Fruit fly (Drosophila melanogaster) whole organism, embryonic: ENCODE data around the gene RhoGAP19D.
A peak's percentile ranks its signal among the peaks of the same experiment; 100 is the strongest.

Experiments
- Aef1 ChIP-seq: fragments of 200-800 bp; sonication (Bioruptor generic); IDR thresholded peaks from 3 replicates; pipeline ENCODE4 v1.3.6; 2022; ENCODE audit warnings: missing biosample characterization, missing genetic modification characterization
- Awh ChIP-seq: fragments of 200-800 bp; sonication (Bioruptor generic); IDR thresholded peaks from 2 replicates; pipeline ENCODE4, ENCODE4 v1.3.6; 2022; ENCODE audit warnings: missing biosample characterization, missing genetic modification characterization
- B-H1 ChIP-seq: fragments of 200-800 bp; sonication (Bioruptor generic); IDR thresholded peaks from 3 replicates; pipeline ENCODE4 v1.3.6; 2022; ENCODE audit warnings: missing biosample characterization, missing genetic modification characterization
- B-H2 ChIP-seq: fragments of 200-800 bp; sonication (Bioruptor generic); optimal IDR thresholded peaks from 2 replicates; lab custom pipeline; 2018; ENCODE audit warnings: missing biosample characterization, mild to moderate bottlenecking, missing genetic modification characterization
- CG11504 ChIP-seq: fragments of 200-800 bp; sonication (Bioruptor generic); optimal IDR thresholded peaks from 3 replicates; lab custom pipeline; 2019; ENCODE audit warnings: missing biosample characterization, mild to moderate bottlenecking, missing genetic modification characterization, moderate library complexity
- CG12155 ChIP-seq: fragments of 200-800 bp; sonication (Bioruptor generic); optimal IDR thresholded peaks from 3 replicates; lab custom pipeline; 2016; ENCODE audit warnings: missing biosample characterization, missing genetic modification characterization
- CG12299 ChIP-seq: fragments of 200-800 bp; sonication (Bioruptor generic); optimal IDR thresholded peaks from 2 replicates; lab custom pipeline; 2018; ENCODE audit warnings: missing biosample characterization, mild to moderate bottlenecking, missing genetic modification characterization
- CG12942 ChIP-seq: fragments of 200-800 bp; sonication (Bioruptor generic); optimal IDR thresholded peaks from 3 replicates; lab custom pipeline; 2016; ENCODE audit warnings: missing biosample characterization, missing genetic modification characterization
- CG13123 ChIP-seq: fragments of 200-800 bp; sonication (Bioruptor generic); optimal IDR thresholded peaks from 2 replicates; lab custom pipeline; 2016; ENCODE audit warnings: missing biosample characterization, missing genetic modification characterization
- CG15011 ChIP-seq: fragments of 200-800 bp; sonication (Bioruptor generic); optimal IDR thresholded peaks from 3 replicates; lab custom pipeline; 2018; ENCODE audit warnings: missing biosample characterization, mild to moderate bottlenecking, missing genetic modification characterization
- CG15269 ChIP-seq: fragments of 200-800 bp; sonication (Bioruptor generic); optimal IDR thresholded peaks from 2 replicates; lab custom pipeline; 2018; ENCODE audit warnings: missing biosample characterization, mild to moderate bottlenecking, missing genetic modification characterization, moderate library complexity
- CG17568 ChIP-seq: fragments of 200-800 bp; sonication (Bioruptor generic); optimal IDR thresholded peaks from 2 replicates; lab custom pipeline; 2018; ENCODE audit warnings: missing biosample characterization, mild to moderate bottlenecking, missing genetic modification characterization, moderate library complexity
- CG18262 ChIP-seq: fragments of 200-800 bp; optimal IDR thresholded peaks from 3 replicates; lab custom pipeline; 2019; ENCODE audit warnings: missing biosample characterization, mild to moderate bottlenecking, missing genetic modification characterization, moderate library complexity
- CG18599 ChIP-seq: fragments of 200-800 bp; sonication (Bioruptor generic); optimal IDR thresholded peaks from 3 replicates; lab custom pipeline; 2017; ENCODE audit warnings: missing biosample characterization, missing genetic modification characterization, mild to moderate bottlenecking, moderate library complexity, missing genetic modification reagents
- CG30431 ChIP-seq: fragments of 200-800 bp; sonication (Bioruptor generic); optimal IDR thresholded peaks from 2 replicates; lab custom pipeline; 2017; ENCODE audit warnings: missing biosample characterization, missing genetic modification characterization
- CG31441 ChIP-seq: fragments of 200-800 bp; sonication (Bioruptor generic); IDR thresholded peaks from 2 replicates; pipeline ENCODE4 v1.3.6; 2022; ENCODE audit warnings: missing biosample characterization, missing genetic modification characterization
- CG4707 ChIP-seq: fragments of 200-800 bp; sonication (Bioruptor generic); optimal IDR thresholded peaks from 2 replicates; lab custom pipeline; 2018; ENCODE audit warnings: missing biosample characterization, mild to moderate bottlenecking, missing genetic modification characterization, moderate library complexity
- CG7357 ChIP-seq: fragments of 200-800 bp; sonication (Bioruptor generic); IDR thresholded peaks from 3 replicates; pipeline ENCODE4 v1.3.6; 2022; ENCODE audit warnings: missing biosample characterization, missing genetic modification characterization
- CG9437 ChIP-seq: fragments of 200-800 bp; sonication (Bioruptor generic); optimal IDR thresholded peaks from 2 replicates; lab custom pipeline; 2018; ENCODE audit warnings: missing biosample characterization, mild to moderate bottlenecking, missing genetic modification characterization
- CG9932 ChIP-seq: fragments of 200-800 bp; sonication (Bioruptor generic); IDR thresholded peaks from 2 replicates; pipeline ENCODE4 v1.3.6; 2022; ENCODE audit warnings: missing biosample characterization, missing genetic modification characterization
- CkIIα-i1 ChIP-seq: fragments of 200-800 bp; sonication (Bioruptor generic); IDR thresholded peaks from 2 replicates; pipeline ENCODE4 v1.3.6; 2022; ENCODE audit warnings: missing biosample characterization, missing genetic modification characterization
- Drgx ChIP-seq: fragments of 200-800 bp; sonication (Bioruptor generic); IDR thresholded peaks from 2 replicates; pipeline ENCODE4 v1.3.6; 2022; ENCODE audit warnings: missing biosample characterization, missing genetic modification characterization
- Fer2 ChIP-seq: fragments of 200-800 bp; sonication (Bioruptor generic); optimal IDR thresholded peaks from 2 replicates; lab custom pipeline; 2018; ENCODE audit warnings: missing biosample characterization, mild to moderate bottlenecking, missing genetic modification characterization, moderate library complexity
- Fer3 ChIP-seq: fragments of 200-800 bp; sonication (Bioruptor generic); optimal IDR thresholded peaks from 2 replicates; lab custom pipeline; 2018; ENCODE audit warnings: missing biosample characterization, mild to moderate bottlenecking, missing genetic modification characterization, moderate library complexity
- Hey ChIP-seq: fragments of 200-800 bp; sonication (Bioruptor generic); optimal IDR thresholded peaks from 3 replicates; lab custom pipeline; 2018; ENCODE audit warnings: missing biosample characterization, mild to moderate bottlenecking, missing genetic modification characterization
- Max ChIP-seq: fragments of 200-800 bp; sonication (Bioruptor generic); optimal IDR thresholded peaks from 2 replicates; lab custom pipeline; 2016; ENCODE audit warnings: missing biosample characterization, mild to moderate bottlenecking, missing genetic modification characterization
- Ravus ChIP-seq: fragments of 200-800 bp; sonication (Bioruptor generic); IDR thresholded peaks from 2 replicates; pipeline ENCODE4 v1.3.6; 2022; ENCODE audit warnings: missing biosample characterization, missing genetic modification characterization
- Sin3A ChIP-seq: fragments of >200 bp; optimal IDR thresholded peaks from 2 replicates; lab custom pipeline; 2018
- Spps ChIP-seq: fragments of 200-800 bp; sonication (Bioruptor generic); optimal IDR thresholded peaks from 2 replicates; lab custom pipeline; 2018; ENCODE audit warnings: missing biosample characterization, mild to moderate bottlenecking, missing genetic modification characterization
- ato ChIP-seq: fragments of 200-800 bp; sonication (Bioruptor generic); IDR thresholded peaks from 2 replicates; pipeline ENCODE4 v1.3.6; 2022; ENCODE audit warnings: missing biosample characterization, missing genetic modification characterization; ENCODE audit not compliant: partially characterized antibody
- cad ChIP-seq: fragments of >200 bp; optimal IDR thresholded peaks from 2 replicates; lab custom pipeline; 2017; ENCODE audit warnings: missing biosample characterization, missing genetic modification characterization
- cas ChIP-seq: fragments of 200-800 bp; sonication (Bioruptor generic); IDR thresholded peaks from 2 replicates; pipeline ENCODE4 v1.3.6; 2022; ENCODE audit warnings: missing biosample characterization, missing genetic modification characterization
- eve ChIP-seq, 2 experiments: fragments of >200 bp; optimal IDR thresholded peaks; 2 replicates each; lab custom pipeline; 2017; ENCODE audit warnings: missing biosample characterization in 2 of 2, missing genetic modification characterization in 2 of 2
- ewg ChIP-seq: fragments of 200-800 bp; sonication (Bioruptor generic); optimal IDR thresholded peaks from 3 replicates; lab custom pipeline; 2017; ENCODE audit warnings: mild to moderate bottlenecking, missing biosample characterization, missing genetic modification reagents, missing genetic modification characterization
- gce ChIP-seq: fragments of 200-800 bp; sonication (Bioruptor generic); IDR thresholded peaks from 3 replicates; pipeline ENCODE4 v1.3.6; 2022; ENCODE audit warnings: missing biosample characterization, missing genetic modification characterization
- gcm2 ChIP-seq: fragments of 200-800 bp; sonication (Bioruptor generic); optimal IDR thresholded peaks from 2 replicates; lab custom pipeline; 2016; ENCODE audit warnings: missing biosample characterization, missing genetic modification characterization
- gro ChIP-seq: fragments of 200-800 bp; sonication (Bioruptor generic); optimal IDR thresholded peaks from 2 replicates; lab custom pipeline; 2016; ENCODE audit warnings: missing biosample characterization, missing genetic modification characterization
- gsb-n ChIP-seq: fragments of 200-800 bp; sonication (Bioruptor generic); optimal IDR thresholded peaks from 3 replicates; lab custom pipeline; 2018; ENCODE audit warnings: missing biosample characterization, mild to moderate bottlenecking, missing genetic modification characterization
- insv ChIP-seq, 2 experiments: fragments of 200-800 bp; sonication (Bioruptor generic); optimal IDR thresholded peaks; 3 replicates each; lab custom pipeline; 2016 to 2018; ENCODE audit warnings: missing biosample characterization in 2 of 2, missing genetic modification characterization in 2 of 2
- lbe ChIP-seq: fragments of 200-800 bp; sonication (Bioruptor generic); optimal IDR thresholded peaks from 2 replicates; lab custom pipeline; 2016; ENCODE audit warnings: missing biosample characterization, mild to moderate bottlenecking, missing genetic modification characterization
- lilli ChIP-seq: fragments of 200-800 bp; sonication (Bioruptor generic); optimal IDR thresholded peaks from 3 replicates; lab custom pipeline; 2016; ENCODE audit warnings: missing biosample characterization, missing genetic modification characterization
- mirr ChIP-seq: fragments of 200-800 bp; sonication (Bioruptor generic); optimal IDR thresholded peaks from 3 replicates; lab custom pipeline; 2018; ENCODE audit warnings: missing biosample characterization, mild to moderate bottlenecking, missing genetic modification characterization
- pan ChIP-seq, 4 experiments: fragments of >200 bp in 3 of 4; fragments of 200-800 bp in 1 of 4; sonication (Bioruptor generic) in 1 of 4; optimal IDR thresholded peaks in 3 of 4; IDR thresholded peaks in 1 of 4; 2 replicates each; pipeline versions ENCODE4 v1.3.6 to Lab custom; 2017 to 2022; ENCODE audit warnings: missing biosample characterization in 2 of 4, missing genetic modification characterization in 2 of 4, mixed read lengths in 1 of 4
- pnt ChIP-seq: fragments of 200-800 bp; sonication (Bioruptor generic); optimal IDR thresholded peaks from 3 replicates; lab custom pipeline; 2016; ENCODE audit warnings: missing biosample characterization, missing genetic modification characterization
- ranshi ChIP-seq: fragments of 200-800 bp; sonication (Bioruptor generic); IDR thresholded peaks from 2 replicates; pipeline ENCODE4 v1.3.6; 2022; ENCODE audit warnings: missing biosample characterization, missing genetic modification characterization
- stwl ChIP-seq: fragments of 200-800 bp; sonication (Bioruptor generic); optimal IDR thresholded peaks from 3 replicates; lab custom pipeline; 2018; ENCODE audit warnings: missing biosample characterization, mild to moderate bottlenecking, missing genetic modification characterization, moderate library complexity
- tgo ChIP-seq: fragments of 200-800 bp; sonication (Bioruptor generic); IDR thresholded peaks from 3 replicates; pipeline ENCODE4 v1.3.6; 2022; ENCODE audit warnings: missing biosample characterization, missing genetic modification characterization
- trem ChIP-seq: fragments of 200-800 bp; optimal IDR thresholded peaks from 3 replicates; lab custom pipeline; 2019; ENCODE audit warnings: missing biosample characterization, mild to moderate bottlenecking, missing genetic modification characterization, moderate library complexity
- trh ChIP-seq: fragments of 200-800 bp; sonication (Bioruptor generic); optimal IDR thresholded peaks from 2 replicates; lab custom pipeline; 2016; ENCODE audit warnings: missing biosample characterization, missing genetic modification characterization
- unc-4 ChIP-seq: fragments of 200-800 bp; sonication (Bioruptor generic); IDR thresholded peaks from 2 replicates; pipeline ENCODE4 v1.3.6; 2022; ENCODE audit warnings: missing biosample characterization, missing genetic modification characterization; ENCODE audit not compliant: partially characterized antibody
- z ChIP-seq: fragments of 200-800 bp; sonication (Bioruptor generic); IDR thresholded peaks from 3 replicates; pipeline ENCODE4 v1.3.6; 2022; ENCODE audit warnings: missing biosample characterization, missing genetic modification characterization

Gene RhoGAP19D

dm6 chrX:20511382-20511853 lies 924 bp upstream of the RhoGAP19D start, which contains the start of gene CG1812 (continued):
- no peak for TF ChIP-seq pan (optimal IDR thresholded peaks at IDR 0.05; lab: Kevin White, UChicago)
- TF ChIP-seq pan (GFP tag; optimal IDR thresholded peaks at IDR 0.05 in 1 of 2, IDR thresholded peaks at IDR 0.05 in 1 of 2), result peak in 1 of 2 experiments; percentile 49
- peak; percentile 34 for TF ChIP-seq CG11504
- TF ChIP-seq Spps (tag; lab: Kevin White, UChicago), result no peak
- no peak for TF ChIP-seq CG30431 (GFP tag; lab: Kevin White, UChicago)
- TF ChIP-seq CG12299 (tag; lab: Kevin White, UChicago), result no peak
- TF ChIP-seq pnt (GFP tag; lab: Kevin White, UChicago), result no peak
- TF ChIP-seq mirr (GFP tag; lab: Kevin White, UChicago), result peak; percentile 4
- no peak for TF ChIP-seq CG13123
- TF ChIP-seq eve (GFP tag; optimal IDR thresholded peaks at IDR 0.05; lab: Kevin White, UChicago), result no peak
- no peak for TF ChIP-seq gsb-n (tag; lab: Kevin White, UChicago)
- TF ChIP-seq Max (GFP tag; lab: Kevin White, UChicago), result no peak
- no peak for TF ChIP-seq CG12155 (GFP tag; lab: Kevin White, UChicago)
- TF ChIP-seq CG31441 (GFP tag; lab: Robert Waterston, UW), result no peak
- peak in 1 of 2 experiments; percentile 44 for TF ChIP-seq insv (GFP tag; optimal IDR thresholded peaks at IDR 0.05; lab: Kevin White, UChicago)
- TF ChIP-seq CG15011 (GFP tag; lab: Kevin White, UChicago), result no peak
- TF ChIP-seq Fer3 (tag; lab: Kevin White, UChicago), result peak; percentile 42
- no peak for TF ChIP-seq lbe (GFP tag; lab: Kevin White, UChicago)
- peak; percentile 26; the same call in 1 of the 3 replicates for TF ChIP-seq Aef1 (GFP tag; lab: Robert Waterston, UW)
- TF ChIP-seq Ravus (GFP tag; lab: Robert Waterston, UW), result no peak
- no peak for TF ChIP-seq CG18262 (tag; lab: Kevin White, UChicago)
- no peak for TF ChIP-seq gcm2
- TF ChIP-seq unc-4 (GFP tag; lab: Robert Waterston, UW), result no peak
- no peak for TF ChIP-seq Sin3A (lab: Kevin White, UChicago)
- no peak for TF ChIP-seq CG9437 (GFP tag; lab: Kevin White, UChicago)
- TF ChIP-seq CG18599 (GFP tag; lab: Kevin White, UChicago), result peak; percentile 60
- TF ChIP-seq Hey (tag; lab: Kevin White, UChicago), result no peak
- TF ChIP-seq trem, result peak; percentile 25
- TF ChIP-seq CG17568, result no peak
- TF ChIP-seq B-H2, result no peak
- TF ChIP-seq lilli (GFP tag; lab: Kevin White, UChicago), result peak; percentile 60
- no peak for TF ChIP-seq CG7357 (GFP tag; lab: Robert Waterston, UW)
- TF ChIP-seq CG15269, result peak; percentile 37
- no peak for TF ChIP-seq CkIIα-i1 (GFP tag; lab: Robert Waterston, UW)
- no peak for TF ChIP-seq cas (GFP tag; lab: Robert Waterston, UW)
- TF ChIP-seq z, result no peak
- TF ChIP-seq ato (GFP tag; lab: Robert Waterston, UW), result no peak
- no peak for TF ChIP-seq CG4707
- peak; percentile 45; the same call in 1 of the 2 replicates for TF ChIP-seq Awh (GFP tag; lab: Robert Waterston, UW)
- TF ChIP-seq Drgx (GFP tag; lab: Robert Waterston, UW), result peak; percentile 73
- no peak for TF ChIP-seq B-H1
- TF ChIP-seq gro (GFP tag; lab: Kevin White, UChicago), result no peak
- peak; percentile 57; the same call in 2 of the 3 replicates for TF ChIP-seq tgo (GFP tag; lab: Robert Waterston, UW)
- peak; percentile 45; the same call in 1 of the 2 replicates for TF ChIP-seq CG9932 (GFP tag; lab: Robert Waterston, UW)
- peak; percentile 13 for TF ChIP-seq ewg (GFP tag; lab: Kevin White, UChicago)
- peak; percentile 5 for TF ChIP-seq stwl (tag; lab: Kevin White, UChicago)
- TF ChIP-seq ranshi (GFP tag; lab: Robert Waterston, UW), result peak; percentile 37; the same call in 1 of the 2 replicates
- TF ChIP-seq trh (GFP tag; lab: Kevin White, UChicago), result no peak
- TF ChIP-seq Fer2 (tag; lab: Kevin White, UChicago), result no peak
- TF ChIP-seq CG12942 (GFP tag; lab: Kevin White, UChicago), result no peak
- no peak for TF ChIP-seq cad
- TF ChIP-seq gce (GFP tag; lab: Robert Waterston, UW), result no peak
